Fruit fly (Drosophila melanogaster) whole organism: ENCODE data around the gene sqd.

Source experiments
- CG8478 ChIP-seq: fragments of >200 bp; optimal IDR thresholded peaks from 2 replicates; lab custom pipeline; 2018; ENCODE audit warnings: inconsistent platforms
- Dll ChIP-seq: fragments of >200 bp; optimal IDR thresholded peaks from 2 replicates; lab custom pipeline; 2017
- EcR ChIP-seq, 2 experiments: fragments of >200 bp; optimal IDR thresholded peaks; 2 replicates each; lab custom pipeline; 2017; ENCODE audit warnings: missing biosample characterization in 2 of 2, missing genetic modification characterization in 2 of 2, missing genetic modification reagents in 2 of 2
- pan ChIP-seq: fragments of >200 bp; optimal IDR thresholded peaks from 2 replicates; lab custom pipeline; 2017
- psq ChIP-seq: fragments of >200 bp; optimal IDR thresholded peaks from 2 replicates; lab custom pipeline; 2017
- usp ChIP-seq: fragments of >200 bp; optimal IDR thresholded peaks from 2 replicates; lab custom pipeline; 2017; ENCODE audit warnings: missing biosample characterization, missing genetic modification characterization, mixed read lengths

sqd gene

DNA sequence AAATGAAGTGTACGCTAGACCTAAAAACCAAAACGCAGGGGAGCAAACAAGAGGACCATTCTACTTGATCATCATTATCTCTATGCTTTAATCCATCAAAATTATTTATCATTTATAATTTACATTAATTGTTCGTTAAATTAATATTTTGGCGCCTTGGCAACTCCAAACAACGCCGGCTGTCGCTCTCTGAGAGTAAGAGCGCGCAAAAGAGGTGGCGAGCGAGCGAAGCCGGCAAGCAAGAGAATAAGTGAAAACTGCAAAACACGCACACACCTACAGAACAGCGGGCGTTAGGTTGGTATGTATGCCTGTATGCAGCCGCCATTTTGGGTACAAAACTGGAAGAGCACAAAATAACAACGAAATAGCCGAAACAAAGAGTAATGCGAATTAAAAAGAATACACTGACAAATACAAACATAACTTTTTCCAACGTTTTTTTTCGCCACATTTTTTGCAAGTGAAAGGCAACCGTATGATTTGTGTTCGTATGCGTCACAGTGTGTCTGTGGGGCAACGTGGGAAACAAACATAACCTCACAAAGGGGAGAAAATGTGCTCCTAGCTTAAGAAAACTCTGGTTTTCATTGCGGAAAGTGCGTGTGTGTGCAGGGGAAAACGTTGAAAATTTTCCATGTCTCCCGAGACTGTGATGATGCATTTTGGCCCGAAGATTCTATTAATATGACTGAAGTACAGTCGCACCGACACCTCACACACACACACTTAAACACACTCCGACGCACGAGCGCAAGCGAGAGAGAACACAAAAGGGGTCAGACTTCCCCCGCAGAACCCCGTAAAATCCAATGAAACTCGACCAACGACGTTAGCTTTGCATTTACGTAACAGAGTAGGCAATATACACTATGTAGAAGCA lies 1.1 kb downstream of the sqd start:
- TF ChIP-seq psq (lab: Kevin White, UChicago), result no peak
- no peak for TF ChIP-seq pan (lab: Kevin White, UChicago)
- no peak for TF ChIP-seq Dll
- no peak for TF ChIP-seq EcR (GFP tag; optimal IDR thresholded peaks at IDR 0.05; lab: Kevin White, UChicago)
- no peak for TF ChIP-seq usp (GFP tag; lab: Kevin White, UChicago)
- TF ChIP-seq CG8478 (lab: Kevin White, UChicago), result no peak

DNA sequence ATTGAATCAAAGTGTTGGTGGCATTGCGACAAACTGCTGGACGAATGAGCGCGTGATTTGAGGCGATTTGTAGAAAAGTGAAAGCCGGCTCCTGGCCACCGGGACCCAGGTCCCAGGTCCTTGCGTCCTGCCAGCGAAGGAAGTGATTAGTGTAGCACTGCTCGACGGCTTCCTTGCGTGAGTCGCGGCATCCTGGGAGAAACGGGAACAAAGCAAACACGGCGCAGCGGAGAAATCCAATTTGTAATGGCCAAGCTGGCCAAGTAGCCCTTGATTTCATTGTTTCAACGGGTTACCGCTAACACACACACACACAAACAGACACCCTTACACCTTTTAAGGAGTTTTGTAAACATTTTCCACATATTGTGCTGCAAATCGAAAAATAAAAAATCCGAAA lies 14.5 kb downstream of the sqd start, which contains the start of gene CG10841:
TSS of gene CG10841 (plus strand) at position 301 of the 400 bp plus-strand sequence.
- TF ChIP-seq CG8478 (lab: Kevin White, UChicago), result no peak

DNA sequence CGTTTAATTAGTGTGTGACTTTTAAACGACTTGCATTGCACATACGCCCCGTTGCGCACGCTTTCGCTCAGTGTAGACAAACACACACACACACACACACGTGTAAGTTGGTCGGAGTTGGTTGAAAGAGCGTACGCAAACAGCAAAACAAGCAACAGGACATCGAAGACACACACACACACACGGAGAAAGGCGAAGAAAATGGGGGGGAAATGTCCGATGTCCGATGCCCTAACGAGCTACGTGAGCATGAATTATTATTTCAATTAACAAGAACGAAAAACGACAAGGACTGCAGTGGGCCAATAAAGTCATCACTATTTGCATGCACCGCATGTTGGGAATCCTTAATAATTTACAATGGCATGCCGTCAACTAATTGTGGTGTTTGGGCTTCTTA lies 28.9 kb downstream of the sqd start:
- TF ChIP-seq usp (GFP tag; lab: Kevin White, UChicago), result no peak
- no peak for TF ChIP-seq Dll
- no peak for TF ChIP-seq pan (lab: Kevin White, UChicago)
- TF ChIP-seq EcR (GFP tag; optimal IDR thresholded peaks at IDR 0.05; lab: Kevin White, UChicago), result no peak
- no peak for TF ChIP-seq psq (lab: Kevin White, UChicago)

- no peak for TF ChIP-seq Dll
- no peak for TF ChIP-seq EcR (GFP tag; optimal IDR thresholded peaks at IDR 0.05; lab: Kevin White, UChicago)
- no peak for TF ChIP-seq CG8478 (lab: Kevin White, UChicago)
- TF ChIP-seq psq (lab: Kevin White, UChicago), result no peak
- TF ChIP-seq pan (lab: Kevin White, UChicago), result no peak
- no peak for TF ChIP-seq usp (GFP tag; lab: Kevin White, UChicago)
These were observed 30.5 kb downstream of the sqd start, which contains the start of gene CG9269 for dm6 chr3R:13615617-13616016. CG9269 (plus strand) TSS chr3R:13615917.

dm6 chr3R:13615007-13615406 lies 31.1 kb downstream of the sqd start:
- TF ChIP-seq psq (lab: Kevin White, UChicago) (no peak), CG8478 (lab: Kevin White, UChicago) (no peak), EcR (GFP tag; optimal IDR thresholded peaks at IDR 0.05; lab: Kevin White, UChicago) (no peak), Dll (no peak), usp (GFP tag; lab: Kevin White, UChicago) (no peak), pan (lab: Kevin White, UChicago) (no peak)

- no peak for TF ChIP-seq Dll
These were observed 33.8 kb downstream of the sqd start, which contains the start of gene CG9757 for dm6 chr3R:13612333-13612732. CG9757 (minus strand) TSS chr3R:13612433.

- no peak for TF ChIP-seq psq (lab: Kevin White, UChicago)
- no peak for TF ChIP-seq pan (lab: Kevin White, UChicago)
- TF ChIP-seq CG8478 (lab: Kevin White, UChicago), result no peak
- no peak for TF ChIP-seq Dll
- TF ChIP-seq usp (GFP tag; lab: Kevin White, UChicago), result no peak
- no peak for TF ChIP-seq EcR (GFP tag; optimal IDR thresholded peaks at IDR 0.05; lab: Kevin White, UChicago)
These were observed 37.0 kb downstream of the sqd start, which contains the start of gene CG9759 for dm6 chr3R:13609146-13609545. CG9759 (minus strand) TSS chr3R:13609246.

dm6 chr3R:13600539-13600938 lies 45.6 kb downstream of the sqd start:
- TF ChIP-seq Dll (no peak), pan (lab: Kevin White, UChicago) (no peak), CG8478 (lab: Kevin White, UChicago) (no peak), EcR (GFP tag; optimal IDR thresholded peaks at IDR 0.05; lab: Kevin White, UChicago) (no peak), psq (lab: Kevin White, UChicago) (no peak), usp (GFP tag; lab: Kevin White, UChicago) (no peak)

dm6 chr3R:13596409-13596808 lies 49.7 kb downstream of the sqd start:
- TF ChIP-seq pan (lab: Kevin White, UChicago) (no peak), EcR (GFP tag; optimal IDR thresholded peaks at IDR 0.05; lab: Kevin White, UChicago) (no peak), psq (lab: Kevin White, UChicago) (no peak), Dll (no peak), usp (GFP tag; lab: Kevin White, UChicago) (no peak), CG8478 (lab: Kevin White, UChicago) (no peak)

DNA sequence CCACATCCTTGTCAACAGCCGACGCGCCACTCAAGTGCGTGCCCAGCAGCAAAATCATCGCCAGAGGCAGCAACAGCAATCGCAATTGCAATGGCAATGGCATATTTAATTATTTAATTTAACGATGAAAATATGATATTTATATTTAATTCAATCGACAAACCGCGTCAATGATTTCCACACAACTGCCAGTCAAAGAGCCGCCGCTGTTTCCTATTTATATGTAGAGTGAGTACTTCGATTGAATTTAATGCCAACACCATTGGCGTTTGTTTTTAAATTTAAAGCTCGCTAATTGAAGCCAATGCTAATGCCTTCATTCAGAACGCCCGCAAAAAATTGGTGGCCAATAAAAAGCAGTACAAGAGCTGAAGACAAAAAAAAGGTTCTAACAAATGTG lies 53.5 kb downstream of the sqd start, which contains the start of gene CG14369:
TSS of gene CG14369 (minus strand) at position 101 of the 400 bp plus-strand sequence.
- TF ChIP-seq usp (GFP tag; lab: Kevin White, UChicago) (no peak), pan (lab: Kevin White, UChicago) (no peak), Dll (no peak), EcR (GFP tag; optimal IDR thresholded peaks at IDR 0.05; lab: Kevin White, UChicago) (no peak), CG8478 (lab: Kevin White, UChicago) (no peak), psq (lab: Kevin White, UChicago) (no peak)

dm6 chr3R:13587697-13588096 lies 58.4 kb downstream of the sqd start, which contains the start of gene CG14370:
CG14370 (plus strand) TSS chr3R:13587997.
- no peak for TF ChIP-seq EcR (GFP tag; optimal IDR thresholded peaks at IDR 0.05; lab: Kevin White, UChicago)
- TF ChIP-seq Dll, result no peak
- no peak for TF ChIP-seq usp (GFP tag; lab: Kevin White, UChicago)
- TF ChIP-seq CG8478 (lab: Kevin White, UChicago), result no peak
- TF ChIP-seq psq (lab: Kevin White, UChicago), result no peak
- no peak for TF ChIP-seq pan (lab: Kevin White, UChicago)
